Worm (Caenorhabditis elegans): ENCODE data around the gene C45G9.2.

The C45G9.2 gene

DNA sequence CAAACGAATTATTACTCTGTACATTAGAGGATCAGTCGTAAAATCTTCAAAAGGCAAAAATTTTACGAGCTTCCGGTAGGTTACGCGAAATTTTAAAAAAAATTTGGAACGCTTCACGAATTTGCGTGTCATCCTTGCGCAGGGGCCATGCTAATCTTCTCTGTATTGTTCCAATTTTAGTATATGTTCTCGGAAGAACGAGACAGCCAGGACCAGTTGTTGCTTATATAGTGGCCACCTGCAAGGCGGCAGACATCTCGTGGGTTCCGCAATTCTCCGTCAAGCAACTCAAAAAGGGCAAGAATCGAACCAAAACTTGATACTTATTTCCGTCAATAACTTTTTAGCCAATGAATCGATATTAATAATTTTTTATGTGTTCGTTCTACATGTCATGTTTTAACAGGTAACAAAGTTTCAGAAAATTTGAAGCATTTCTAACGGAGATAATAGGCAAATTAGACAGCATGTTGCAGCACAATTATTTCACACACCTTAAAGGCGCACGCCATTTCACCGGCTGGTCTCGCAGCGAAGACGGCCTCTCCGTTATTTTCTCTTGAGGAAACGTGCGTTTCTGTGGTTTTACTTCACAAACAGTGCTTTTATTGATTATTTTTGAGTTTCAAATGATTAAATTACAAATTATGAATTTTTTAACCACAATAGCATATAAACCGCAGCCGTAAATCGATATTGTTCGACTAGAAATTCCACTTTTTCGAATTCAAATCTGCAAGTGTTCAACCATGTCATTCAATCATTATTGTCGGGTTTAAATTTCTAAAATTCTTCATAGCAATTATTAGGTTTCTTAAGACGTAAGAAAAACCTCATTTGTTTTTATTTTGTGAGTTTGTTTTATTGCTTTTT lies 12.1 kb downstream of the C45G9.2 start (continued):
- TF ChIP-seq sea-2 (GFP tag; IDR thresholded peaks at IDR 0.05) (0 out of 2 replicates have a peak, but pooled peaks have one; percentile 52), F57C9.4 (tag; optimal IDR thresholded peaks at IDR 0.05) (no peak), mes-4 (tag; optimal IDR thresholded peaks at IDR 0.05) (peak; percentile 70), zim-3 (tag; optimal IDR thresholded peaks at IDR 0.05) (peak; percentile 86), nhr-80 (tag; optimal IDR thresholded peaks at IDR 0.05) (peak; percentile 55), F39B2.1 (GFP tag; IDR thresholded peaks at IDR 0.05) (no peak), F23B12.7 (tag; optimal IDR thresholded peaks at IDR 0.05; ENCODE audit: insufficient read depth) (peak; percentile 69), rec-8 (tag; optimal IDR thresholded peaks at IDR 0.05) (peak; percentile 57 to 90), Y53F4B.3 (GFP tag; IDR thresholded peaks at IDR 0.05) (peak; percentile 87), snpc-3.4 (tag; optimal IDR thresholded peaks at IDR 0.05) (peak; percentile 95), dpff-1 (tag; optimal IDR thresholded peaks at IDR 0.05) (no peak), ceh-40 (GFP tag; IDR thresholded peaks at IDR 0.05) (peak; percentile 87; the same call in 1 of the 2 replicates), bed-2 (GFP tag; IDR thresholded peaks at IDR 0.05) (peak; percentile 75), ztf-18 (tag; optimal IDR thresholded peaks at IDR 0.05) (peak; percentile 78), ceh-58 (GFP tag; IDR thresholded peaks at IDR 0.05) (0 out of 2 replicates have a peak, but pooled peaks have one; percentile 84), atf-7 (tag; optimal IDR thresholded peaks at IDR 0.05) (peak; percentile 76), ztf-22 (GFP tag; optimal IDR thresholded peaks at IDR 0.05) (no peak), F52B5.7 (tag; optimal IDR thresholded peaks at IDR 0.05) (peak; percentile 90), ZK185.1 (tag; optimal IDR thresholded peaks at IDR 0.05; ENCODE audit: poor library complexity, severe bottlenecking) (peak; percentile 93), mcd-1 (GFP tag; IDR thresholded peaks at IDR 0.05) (peak; percentile 87), ceh-100 (GFP tag; IDR thresholded peaks at IDR 0.05) (peak; percentile 81), tbp1 (GFP tag; optimal IDR thresholded peaks at IDR 0.05) (peak; percentile 86), ets-4 (GFP tag; optimal IDR thresholded peaks at IDR 0.05) (peak; percentile 36), madf-8 (GFP tag; conservative IDR thresholded peaks at IDR 0.05) (peak; percentile 66), somi-1 (GFP tag; optimal IDR thresholded peaks at IDR 0.05) (peak; percentile 39), ceh-91 (GFP tag; IDR thresholded peaks at IDR 0.05) (no peak; the same call in 1 of the 2 replicates), F37B4.10 (GFP tag; IDR thresholded peaks at IDR 0.05) (0 out of 2 replicates have a peak, but pooled peaks have one; percentile 73), hlh-26 (GFP tag; conservative IDR thresholded peaks at IDR 0.05) (no peak), B0261.1 (tag; optimal IDR thresholded peaks at IDR 0.05) (peak; percentile 75), F22D6.2 (tag; optimal IDR thresholded peaks at IDR 0.05) (peak; percentile 62), egrh-3 (GFP tag; IDR thresholded peaks at IDR 0.05) (0 out of 2 replicates have a peak, but pooled peaks have one; percentile 28), sptf-2 (GFP tag; optimal IDR thresholded peaks at IDR 0.05) (peak; percentile 42), dox-1 (GFP tag; IDR thresholded peaks at IDR 0.05) (peak; percentile 88), ama-1 (optimal IDR thresholded peaks at IDR 0.05) (peak; percentile 83), ama-1 (GFP tag; optimal IDR thresholded peaks at IDR 0.05) (peak; percentile 81 to 87), aptf-3 (GFP tag; IDR thresholded peaks at IDR 0.05) (peak; percentile 93), unc-62 (GFP tag; optimal IDR thresholded peaks at IDR 0.05) (no peak), cebp-1 (GFP tag; IDR thresholded peaks at IDR 0.05) (peak; percentile 59), cebp-1 (tag; optimal IDR thresholded peaks at IDR 0.05) (peak; percentile 83), F10E7.11 (tag; optimal IDR thresholded peaks at IDR 0.05) (peak; percentile 79), rpc-1 (optimal IDR thresholded peaks at IDR 0.05) (peak; percentile 70), rpc-1 (tag; optimal IDR thresholded peaks at IDR 0.05) (peak; percentile 89), Y56A3A.18 (GFP tag; IDR thresholded peaks at IDR 0.05) (peak; percentile 83), ceh-79 (tag; optimal IDR thresholded peaks at IDR 0.05) (peak; percentile 73), tbx-9 (tag; optimal IDR thresholded peaks at IDR 0.05; ENCODE audit: borderline replicate concordance) (no peak), ccch-3 (GFP tag; optimal IDR thresholded peaks at IDR 0.05) (no peak), hrde-1 (tag; optimal IDR thresholded peaks at IDR 0.05; ENCODE audit: borderline replicate concordance) (peak; percentile 93)
